Worm (Caenorhabditis elegans): ENCODE results near the gene T25D1.3.
A peak's percentile ranks its signal among the peaks of the same experiment; 100 is the strongest.

The T25D1.3 gene

ce11 chrX:16553845-16554426 is 48.5 kb downstream of the T25D1.3 start, which contains the start of gene K08B5.2 (continued):
- TF ChIP-seq hlh-26 (GFP tag; conservative IDR thresholded peaks at IDR 0.05) (no peak), dox-1 (GFP tag; IDR thresholded peaks at IDR 0.05) (peak; percentile 60; the same call in 1 of the 2 replicates), F23B12.7 (tag; optimal IDR thresholded peaks at IDR 0.05; ENCODE audit: insufficient read depth) (peak; percentile 5), madf-3 (GFP tag; IDR thresholded peaks at IDR 0.05) (no peak), egl-18 (GFP tag; IDR thresholded peaks at IDR 0.05) (no peak)

- TF ChIP-seq sdz-38 (tag; optimal IDR thresholded peaks at IDR 0.05) (no peak), chd-7 (tag; optimal IDR thresholded peaks at IDR 0.05) (no peak), xnd-1 (tag; optimal IDR thresholded peaks at IDR 0.05) (no peak), ceh-91 (GFP tag; IDR thresholded peaks at IDR 0.05) (no peak), hsf-1 (GFP tag; IDR thresholded peaks at IDR 0.05) (no peak), C17E4.6 (GFP tag; IDR thresholded peaks at IDR 0.05) (no peak), F55B11.4 (tag; optimal IDR thresholded peaks at IDR 0.05; ENCODE audit: borderline replicate concordance, insufficient read depth) (no peak), ZK185.1 (tag; optimal IDR thresholded peaks at IDR 0.05; ENCODE audit: poor library complexity, severe bottlenecking) (no peak), ets-4 (GFP tag; optimal IDR thresholded peaks at IDR 0.05) (no peak), F39B2.1 (GFP tag; IDR thresholded peaks at IDR 0.05) (no peak), fkh-3 (tag; optimal IDR thresholded peaks at IDR 0.05) (no peak), lsl-1 (GFP tag; optimal IDR thresholded peaks at IDR 0.05) (no peak), madf-6 (GFP tag; IDR thresholded peaks at IDR 0.05) (no peak), mcd-1 (GFP tag; IDR thresholded peaks at IDR 0.05) (no peak), somi-1 (GFP tag; optimal IDR thresholded peaks at IDR 0.05) (no peak)
These were observed 50.3 kb downstream of the T25D1.3 start for ce11 chrX:16555726-16556125.

- TF ChIP-seq lir-1 (GFP tag; conservative IDR thresholded peaks at IDR 0.05) = no peak
- no peak for TF ChIP-seq nhr-179 (tag; optimal IDR thresholded peaks at IDR 0.05)
- no peak for TF ChIP-seq let-607 (tag; optimal IDR thresholded peaks at IDR 0.05)
- TF ChIP-seq egl-18 (GFP tag; IDR thresholded peaks at IDR 0.05) = no peak
- TF ChIP-seq Y67H2A.10 (GFP tag; conservative IDR thresholded peaks at IDR 0.05) = no peak
- no peak for TF ChIP-seq F37B4.10 (GFP tag; IDR thresholded peaks at IDR 0.05)
- no peak for TF ChIP-seq die-1 (tag; optimal IDR thresholded peaks at IDR 0.05)
- no peak for TF ChIP-seq cebp-2 (GFP tag; IDR thresholded peaks at IDR 0.05)
These were observed 52.7 kb downstream of the T25D1.3 start, which contains the start of gene K08B5.1 for ce11 chrX:16558117-16558516. Gene K08B5.1, plus strand, starts transcription at chrX:16558434.

ce11 chrX:16558776-16559175 is 53.3 kb downstream of the T25D1.3 start:
- TF ChIP-seq zim-3 (tag; optimal IDR thresholded peaks at IDR 0.05) = no peak
- TF ChIP-seq gei-17 (GFP tag; optimal IDR thresholded peaks at IDR 0.05) = no peak
- no peak for TF ChIP-seq ama-1 (optimal IDR thresholded peaks at IDR 0.05)
- TF ChIP-seq ama-1 (GFP tag; optimal IDR thresholded peaks at IDR 0.05) = peak; percentile 42 to 46
- no peak for TF ChIP-seq mcd-1 (GFP tag; IDR thresholded peaks at IDR 0.05)
- no peak for TF ChIP-seq let-526 (GFP tag; IDR thresholded peaks at IDR 0.05)
- TF ChIP-seq Y56A3A.18 (GFP tag; IDR thresholded peaks at IDR 0.05) = no peak
- peak; percentile 7 for TF ChIP-seq nhr-80 (tag; optimal IDR thresholded peaks at IDR 0.05)
- TF ChIP-seq sdz-38 (tag; optimal IDR thresholded peaks at IDR 0.05) = no peak
- TF ChIP-seq xnd-1 (tag; optimal IDR thresholded peaks at IDR 0.05) = no peak
- TF ChIP-seq ztf-25 (GFP tag; IDR thresholded peaks at IDR 0.05) = peak; percentile 79; the same call in 1 of the 2 replicates
- TF ChIP-seq die-1 (tag; optimal IDR thresholded peaks at IDR 0.05) = peak; percentile 46
- TF ChIP-seq attf-5 (GFP tag; optimal IDR thresholded peaks at IDR 0.05) = no peak
- TF ChIP-seq lir-1 (GFP tag; conservative IDR thresholded peaks at IDR 0.05) = no peak
- TF ChIP-seq hlh-26 (GFP tag; conservative IDR thresholded peaks at IDR 0.05) = no peak
- no peak for TF ChIP-seq Y53F4B.3 (GFP tag; IDR thresholded peaks at IDR 0.05)
- no peak for TF ChIP-seq madf-3 (GFP tag; IDR thresholded peaks at IDR 0.05)
- no peak for TF ChIP-seq T07F8.4 (tag; optimal IDR thresholded peaks at IDR 0.05)
- TF ChIP-seq unc-130 (GFP tag; optimal IDR thresholded peaks at IDR 0.05) = no peak
- no peak for TF ChIP-seq nfya-1 (tag; optimal IDR thresholded peaks at IDR 0.05; ENCODE audit: borderline replicate concordance, insufficient read depth)
- TF ChIP-seq lsy-27 (tag; optimal IDR thresholded peaks at IDR 0.05; ENCODE audit: borderline replicate concordance, insufficient read depth) = peak; percentile 37
- no peak for TF ChIP-seq lsl-1 (GFP tag; optimal IDR thresholded peaks at IDR 0.05)
- no peak for TF ChIP-seq ceh-79 (tag; optimal IDR thresholded peaks at IDR 0.05)
- TF ChIP-seq efl-1 (GFP tag; optimal IDR thresholded peaks at IDR 0.05) = no peak
